Worm (Caenorhabditis elegans): ENCODE data around the gene Y7A5A.2.

Y7A5A.2 gene

ce11 chrX:15724994-15725393, 47.5 kb downstream of the Y7A5A.2 start (continued):
- TF ChIP-seq lin-35 (GFP tag; optimal IDR thresholded peaks at IDR 0.05) (peak; percentile 56 to 86), nhr-20 (tag; optimal IDR thresholded peaks at IDR 0.05) (peak; percentile 74), aly-2 (tag; optimal IDR thresholded peaks at IDR 0.05) (no peak), lin-15B (tag; optimal IDR thresholded peaks at IDR 0.05) (peak; percentile 93), lir-3 (tag; optimal IDR thresholded peaks at IDR 0.05; ENCODE audit: poor library complexity) (no peak), nhr-76 (tag; optimal IDR thresholded peaks at IDR 0.05) (no peak), nhr-47 (tag; optimal IDR thresholded peaks at IDR 0.05) (peak; percentile 75), F16B12.6 (tag; optimal IDR thresholded peaks at IDR 0.05) (peak; percentile 93), fkh-4 (tag; optimal IDR thresholded peaks at IDR 0.05; ENCODE audit: borderline replicate concordance) (no peak), rnt-1 (tag; optimal IDR thresholded peaks at IDR 0.05) (peak; percentile 80), hlh-4 (tag; optimal IDR thresholded peaks at IDR 0.05) (no peak), fkh-10 (GFP tag; optimal IDR thresholded peaks at IDR 0.05) (no peak), aha-1 (tag; optimal IDR thresholded peaks at IDR 0.05) (no peak), ceh-90 (tag; optimal IDR thresholded peaks at IDR 0.05) (no peak), nhr-71 (tag; optimal IDR thresholded peaks at IDR 0.05) (peak; percentile 78), mab-9 (GFP tag; IDR thresholded peaks at IDR 0.05) (no peak), nhr-19 (GFP tag; conservative IDR thresholded peaks at IDR 0.05) (peak; percentile 67), C16A3.4 (tag; optimal IDR thresholded peaks at IDR 0.05) (peak; percentile 69), jun-1 (tag; optimal IDR thresholded peaks at IDR 0.05) (peak; percentile 48), pag-3 (tag; optimal IDR thresholded peaks at IDR 0.05; ENCODE audit: borderline replicate concordance, insufficient read depth) (peak; percentile 93), skn-1 (tag; optimal IDR thresholded peaks at IDR 0.05) (peak; percentile 24), pqm-1 (tag; optimal IDR thresholded peaks at IDR 0.05) (no peak), tbx-2 (tag; optimal IDR thresholded peaks at IDR 0.05) (peak; percentile 70), dpl-1 (GFP tag; optimal IDR thresholded peaks at IDR 0.05) (peak; percentile 68 to 73 (median 73)), ceh-8 (GFP tag; optimal IDR thresholded peaks at IDR 0.05) (no peak), lin-14 (GFP tag; optimal IDR thresholded peaks at IDR 0.05) (peak; percentile 83), isw-1 (GFP tag; IDR thresholded peaks at IDR 0.05) (peak; percentile 14; the same call in 1 of the 2 replicates), nhr-28 (tag; optimal IDR thresholded peaks at IDR 0.05) (no peak), grh-1 (GFP tag; IDR thresholded peaks at IDR 0.05) (peak; percentile 34; the same call in 1 of the 2 replicates), sptf-1 (tag; optimal IDR thresholded peaks at IDR 0.05) (no peak), ceh-82 (tag; optimal IDR thresholded peaks at IDR 0.05) (peak; percentile 33 to 69 (median 57)), xbp-1 (tag; optimal IDR thresholded peaks at IDR 0.05) (peak; percentile 62), lsy-2 (tag; optimal IDR thresholded peaks at IDR 0.05) (peak; percentile 64 to 74), irx-1 (tag; optimal IDR thresholded peaks at IDR 0.05) (peak; percentile 45), nhr-237 (tag; optimal IDR thresholded peaks at IDR 0.05) (no peak), nhr-77 (tag; optimal IDR thresholded peaks at IDR 0.05) (peak; percentile 6), nhr-85 (tag) (peak; percentile 87), unc-130 (tag; optimal IDR thresholded peaks at IDR 0.05) (peak; percentile 75), zip-4 (GFP tag; optimal IDR thresholded peaks at IDR 0.05) (no peak), unc-98 (GFP tag; IDR thresholded peaks at IDR 0.05) (no peak), ama-1 (optimal IDR thresholded peaks at IDR 0.05) (no peak), ztf-11 (tag; optimal IDR thresholded peaks at IDR 0.05) (peak in 1 of 2 experiments; percentile 11), swsn-7 (tag; optimal IDR thresholded peaks at IDR 0.05) (peak; percentile 76), nhr-11 (tag; optimal IDR thresholded peaks at IDR 0.05) (no peak), fos-1 (tag; optimal IDR thresholded peaks at IDR 0.05) (no peak), blmp-1 (tag; optimal IDR thresholded peaks at IDR 0.05) (peak; percentile 97), elt-3 (tag; optimal IDR thresholded peaks at IDR 0.05) (peak in 1 of 6 experiments; percentile 50), ztf-4 (tag; optimal IDR thresholded peaks at IDR 0.05) (no peak), mdl-1 (tag; optimal IDR thresholded peaks at IDR 0.05) (peak in 1 of 2 experiments; percentile 81)

All from whole organism, L1 larva.